Worm (Caenorhabditis elegans) whole organism, L1 larva: ENCODE results near the gene str-177.

Experiments
- C04F5.9 ChIP-seq: sonication (generic microtip); optimal IDR thresholded peaks from 2 replicates; lab custom pipeline; 2016; ENCODE audit warnings: missing genetic modification characterization, missing compliant biosample characterization
- C16A3.4 ChIP-seq: fragments of 150-350 bp; optimal IDR thresholded peaks from 2 replicates; lab custom pipeline; 2014; ENCODE audit warnings: missing biosample characterization, missing genetic modification characterization
- C34B4.2 ChIP-seq: sonication (generic microtip); optimal IDR thresholded peaks from 2 replicates; lab custom pipeline; 2017; ENCODE audit warnings: mild to moderate bottlenecking, missing genetic modification characterization, missing compliant biosample characterization
- Y116A8C.19 ChIP-seq: sonication (generic microtip); optimal IDR thresholded peaks from 2 replicates; lab custom pipeline; 2016; ENCODE audit warnings: missing compliant biosample characterization, missing genetic modification characterization, borderline replicate concordance
- aha-1 ChIP-seq: fragments of 150-350 bp; optimal IDR thresholded peaks from 2 replicates; lab custom pipeline; 2014; ENCODE audit warnings: missing biosample characterization, missing genetic modification characterization
- alr-1 ChIP-seq: fragments of 200-800 bp; sonication (Bioruptor generic); optimal IDR thresholded peaks from 2 replicates; lab custom pipeline; 2018; ENCODE audit warnings: borderline replicate concordance, mild to moderate bottlenecking, missing genetic modification characterization, missing compliant biosample characterization
- aly-2 ChIP-seq: fragments of 150-350 bp; optimal IDR thresholded peaks from 2 replicates; lab custom pipeline; 2014; ENCODE audit warnings: missing biosample characterization, missing genetic modification characterization
- ama-1 ChIP-seq: fragments of 150-350 bp; optimal IDR thresholded peaks from 2 replicates; lab custom pipeline; 2014
- blmp-1 ChIP-seq: fragments of 150-350 bp; optimal IDR thresholded peaks from 2 replicates; lab custom pipeline; 2014; ENCODE audit warnings: missing biosample characterization, missing genetic modification characterization
- ceh-63 ChIP-seq: fragments of 200-800 bp; sonication (Bioruptor generic); optimal IDR thresholded peaks from 2 replicates; lab custom pipeline; 2018; ENCODE audit warnings: mild to moderate bottlenecking, missing genetic modification characterization, missing compliant biosample characterization
- ceh-88 ChIP-seq: fragments of 200-800 bp; sonication (Bioruptor generic); IDR thresholded peaks from 2 replicates; pipeline ENCODE4 v1.3.6; 2022; ENCODE audit warnings: missing genetic modification characterization, missing compliant biosample characterization
- ceh-90 ChIP-seq: sonication (generic microtip); optimal IDR thresholded peaks from 2 replicates; lab custom pipeline; 2016; ENCODE audit warnings: missing genetic modification characterization, missing compliant biosample characterization
- ces-1 ChIP-seq: fragments of 150-350 bp; optimal IDR thresholded peaks from 2 replicates; lab custom pipeline; 2014; ENCODE audit warnings: missing biosample characterization, missing genetic modification reagents, missing genetic modification characterization
- dpl-1 ChIP-seq, 3 experiments: fragments of 150-350 bp in 2 of 3; sonication (generic microtip) in 1 of 3; optimal IDR thresholded peaks; 2 replicates each; lab custom pipeline; 2014 to 2017; ENCODE audit warnings: missing biosample characterization in 3 of 3, missing genetic modification characterization in 3 of 3, missing genetic modification reagents in 3 of 3
- dsc-1 ChIP-seq: sonication (generic microtip); optimal IDR thresholded peaks from 2 replicates; lab custom pipeline; 2016; ENCODE audit warnings: mild to moderate bottlenecking, missing genetic modification characterization, missing compliant biosample characterization
- efl-1 ChIP-seq, 4 experiments: fragments of 150-350 bp; optimal IDR thresholded peaks in 3 of 4; peaks in 1 of 4; 1 replicate in 1 of 4; 2 replicates in 3 of 4; lab custom pipeline; 2014; ENCODE audit warnings: missing biosample characterization in 2 of 4, missing genetic modification characterization in 2 of 4, missing genetic modification reagents in 2 of 4
- efl-3 ChIP-seq: fragments of 200-800 bp; sonication (Bioruptor generic); optimal IDR thresholded peaks from 2 replicates; lab custom pipeline; 2018; ENCODE audit warnings: mild to moderate bottlenecking, missing genetic modification characterization, missing compliant biosample characterization
- elt-2 ChIP-seq: sonication (generic microtip); optimal IDR thresholded peaks from 2 replicates; lab custom pipeline; 2016; ENCODE audit warnings: missing genetic modification characterization, mild to moderate bottlenecking, inconsistent platforms, missing compliant biosample characterization, missing genetic modification reagents
- fkh-10 ChIP-seq: sonication (generic microtip); optimal IDR thresholded peaks from 2 replicates; lab custom pipeline; 2017; ENCODE audit warnings: missing biosample characterization, missing genetic modification reagents, missing genetic modification characterization
- fkh-4 ChIP-seq: sonication (generic microtip); optimal IDR thresholded peaks from 2 replicates; lab custom pipeline; 2016; ENCODE audit warnings: missing compliant biosample characterization, missing genetic modification characterization, borderline replicate concordance
- fos-1 ChIP-seq: fragments of 150-350 bp; optimal IDR thresholded peaks from 2 replicates; lab custom pipeline; 2014; ENCODE audit warnings: missing biosample characterization, missing genetic modification characterization
- hpl-2 ChIP-seq: fragments of 150-350 bp; optimal IDR thresholded peaks from 2 replicates; lab custom pipeline; 2014; ENCODE audit warnings: missing biosample characterization, missing genetic modification reagents, missing genetic modification characterization
- irx-1 ChIP-seq: sonication (generic microtip); optimal IDR thresholded peaks from 2 replicates; lab custom pipeline; 2016; ENCODE audit warnings: missing genetic modification characterization, missing compliant biosample characterization
- isw-1 ChIP-seq: fragments of 200-800 bp; sonication (Bioruptor generic); IDR thresholded peaks from 2 replicates; pipeline ENCODE4 v1.3.6; 2022; ENCODE audit warnings: missing genetic modification characterization, missing compliant biosample characterization
- lin-14 ChIP-seq: fragments of 200-800 bp; sonication (Bioruptor generic); optimal IDR thresholded peaks from 2 replicates; lab custom pipeline; 2018; ENCODE audit warnings: mild to moderate bottlenecking, missing genetic modification characterization, moderate library complexity, missing compliant biosample characterization
- lin-15B ChIP-seq: fragments of 150-350 bp; sonication (generic microtip); optimal IDR thresholded peaks from 3 replicates; lab custom pipeline; 2014; ENCODE audit warnings: missing biosample characterization, missing genetic modification characterization
- lin-39 ChIP-seq: fragments of 150-350 bp; optimal IDR thresholded peaks from 2 replicates; lab custom pipeline; 2014; ENCODE audit warnings: missing biosample characterization, missing genetic modification reagents, missing genetic modification characterization
- lsy-2 ChIP-seq, 2 experiments: fragments of 150-350 bp; optimal IDR thresholded peaks; 2 replicates each; lab custom pipeline; 2014; ENCODE audit warnings: missing biosample characterization in 2 of 2, missing genetic modification characterization in 2 of 2
- mab-9 ChIP-seq: fragments of 200-800 bp; sonication (Bioruptor generic); IDR thresholded peaks from 2 replicates; pipeline ENCODE4 v1.3.6; 2022; ENCODE audit warnings: missing genetic modification reagents, missing genetic modification characterization, missing compliant biosample characterization
- mdl-1 ChIP-seq, 2 experiments: fragments of 150-350 bp; optimal IDR thresholded peaks; 2 replicates each; lab custom pipeline; 2014 to 2017; ENCODE audit warnings: missing biosample characterization in 2 of 2, missing genetic modification characterization in 2 of 2, inconsistent platforms in 1 of 2
- mef-2 ChIP-seq: fragments of 150-350 bp; optimal IDR thresholded peaks from 2 replicates; lab custom pipeline; 2014; ENCODE audit warnings: missing biosample characterization, missing genetic modification characterization
- mep-1 ChIP-seq: fragments of 150-350 bp; optimal IDR thresholded peaks from 2 replicates; lab custom pipeline; 2014; ENCODE audit warnings: missing biosample characterization, missing genetic modification characterization
- nhr-11 ChIP-seq: fragments of 150-350 bp; optimal IDR thresholded peaks from 2 replicates; lab custom pipeline; 2014; ENCODE audit warnings: missing biosample characterization, missing genetic modification characterization
- nhr-12 ChIP-seq: sonication (generic microtip); optimal IDR thresholded peaks from 2 replicates; lab custom pipeline; 2017; ENCODE audit warnings: missing biosample characterization, missing genetic modification characterization
- nhr-19 ChIP-seq: fragments of 200-800 bp; sonication (Bioruptor generic); conservative IDR thresholded peaks from 2 replicates; pipeline ENCODE4 v1.3.6; 2022; ENCODE audit warnings: missing genetic modification characterization, missing compliant biosample characterization
- nhr-20 ChIP-seq: sonication (generic microtip); optimal IDR thresholded peaks from 2 replicates; lab custom pipeline; 2016; ENCODE audit warnings: mild to moderate bottlenecking, missing genetic modification characterization, missing compliant biosample characterization
- nhr-28 ChIP-seq: fragments of 150-350 bp; optimal IDR thresholded peaks from 2 replicates; lab custom pipeline; 2014; ENCODE audit warnings: missing biosample characterization, missing genetic modification characterization
- nhr-84 ChIP-seq: sonication (generic microtip); optimal IDR thresholded peaks from 2 replicates; lab custom pipeline; 2017; ENCODE audit warnings: missing biosample characterization, missing genetic modification characterization
- pag-3 ChIP-seq: sonication (generic microtip); optimal IDR thresholded peaks from 2 replicates; lab custom pipeline; 2017; ENCODE audit warnings: missing genetic modification characterization, mild to moderate bottlenecking, missing compliant biosample characterization, antibody characterized with exemption, borderline replicate concordance; ENCODE audit not compliant: insufficient read depth
- pax-3 ChIP-seq: fragments of 200-800 bp; sonication (Bioruptor generic); optimal IDR thresholded peaks from 2 replicates; lab custom pipeline; 2018; ENCODE audit warnings: mild to moderate bottlenecking, missing genetic modification characterization, moderate library complexity, missing compliant biosample characterization
- pqm-1 ChIP-seq: sonication (generic microtip); optimal IDR thresholded peaks from 3 replicates; lab custom pipeline; 2017; ENCODE audit warnings: missing biosample characterization, missing genetic modification characterization
- rnt-1 ChIP-seq: sonication (generic microtip); optimal IDR thresholded peaks from 2 replicates; lab custom pipeline; 2016; ENCODE audit warnings: mild to moderate bottlenecking, missing genetic modification characterization, moderate library complexity, missing compliant biosample characterization
- skn-1 ChIP-seq: fragments of 150-350 bp; optimal IDR thresholded peaks from 2 replicates; lab custom pipeline; 2014; ENCODE audit warnings: missing biosample characterization, missing genetic modification characterization
- snpc-4 ChIP-seq: fragments of 150-350 bp; optimal IDR thresholded peaks from 2 replicates; lab custom pipeline; 2014; ENCODE audit warnings: missing biosample characterization, missing genetic modification characterization
- snu-23 ChIP-seq: sonication (generic microtip); optimal IDR thresholded peaks from 2 replicates; lab custom pipeline; 2016; ENCODE audit warnings: missing genetic modification characterization, missing compliant biosample characterization
- sup-37 ChIP-seq: fragments of 200-800 bp; sonication (Bioruptor generic); optimal IDR thresholded peaks from 2 replicates; lab custom pipeline; 2018; ENCODE audit warnings: mild to moderate bottlenecking, missing genetic modification characterization, missing compliant biosample characterization
- swsn-7 ChIP-seq: sonication (generic microtip); optimal IDR thresholded peaks from 2 replicates; lab custom pipeline; 2016; ENCODE audit warnings: missing genetic modification characterization, missing compliant biosample characterization
- tlp-1 ChIP-seq: fragments of 150-350 bp; optimal IDR thresholded peaks from 2 replicates; lab custom pipeline; 2014; ENCODE audit warnings: missing biosample characterization, missing genetic modification characterization
- unc-130 ChIP-seq: fragments of 150-350 bp; optimal IDR thresholded peaks from 2 replicates; lab custom pipeline; 2017; ENCODE audit warnings: missing biosample characterization, missing genetic modification characterization, inconsistent platforms
- unc-30 ChIP-seq: sonication (generic microtip); optimal IDR thresholded peaks from 2 replicates; lab custom pipeline; 2017; ENCODE audit warnings: missing biosample characterization, missing genetic modification characterization
- unc-86 ChIP-seq: sonication (generic microtip); optimal IDR thresholded peaks from 2 replicates; lab custom pipeline; 2016; ENCODE audit warnings: missing genetic modification characterization, missing compliant biosample characterization
- unc-98 ChIP-seq: fragments of 200-800 bp; sonication (Bioruptor generic); IDR thresholded peaks from 2 replicates; pipeline ENCODE4 v1.3.6; 2022; ENCODE audit warnings: missing genetic modification characterization, missing compliant biosample characterization
- zag-1 ChIP-seq: fragments of 150-350 bp; optimal IDR thresholded peaks from 2 replicates; lab custom pipeline; 2014; ENCODE audit warnings: missing biosample characterization, missing genetic modification characterization
- ztf-11 ChIP-seq, 2 experiments: sonication (generic microtip); optimal IDR thresholded peaks; 2 replicates each; lab custom pipeline; 2016 to 2017; ENCODE audit warnings: missing genetic modification characterization in 2 of 2, missing biosample characterization in 1 of 2, missing compliant biosample characterization in 1 of 2
- ztf-4 ChIP-seq: fragments of 150-350 bp; optimal IDR thresholded peaks from 2 replicates; lab custom pipeline; 2014; ENCODE audit warnings: missing biosample characterization, missing genetic modification characterization

The str-177 gene

ce11 chrV:9163897-9164296 lies 34.9 kb downstream of the str-177 start (continued):
- TF ChIP-seq efl-3 (GFP tag; lab: Kevin White, UChicago), result no peak
- TF ChIP-seq dpl-1 (GFP tag; optimal IDR thresholded peaks at IDR 0.05; lab: Kevin White, UChicago), result no peak
- no peak for TF ChIP-seq sup-37 (GFP tag; lab: Kevin White, UChicago)
- no peak for TF ChIP-seq ceh-88 (GFP tag; lab: Robert Waterston, UW)
- no peak for TF ChIP-seq unc-86 (tag; lab: Kevin White, UChicago)
- TF ChIP-seq nhr-20 (tag; lab: Kevin White, UChicago), result no peak
- no peak for TF ChIP-seq hpl-2 (GFP tag; lab: Kevin White, UChicago)
- no peak for TF ChIP-seq ztf-11 (tag; optimal IDR thresholded peaks at IDR 0.05; lab: Kevin White, UChicago)
- no peak for TF ChIP-seq aha-1
- TF ChIP-seq blmp-1 (tag; lab: Kevin White, UChicago), result no peak
- no peak for TF ChIP-seq alr-1 (tag; lab: Kevin White, UChicago)
- no peak for TF ChIP-seq mab-9
- no peak for TF ChIP-seq nhr-12 (tag; lab: Kevin White, UChicago)
- TF ChIP-seq lsy-2 (tag; optimal IDR thresholded peaks at IDR 0.05; lab: Kevin White, UChicago), result peak in 1 of 2 experiments; percentile 43
- no peak for TF ChIP-seq isw-1 (GFP tag; lab: Robert Waterston, UW)
- TF ChIP-seq zag-1 (tag; lab: Kevin White, UChicago), result no peak
- no peak for TF ChIP-seq irx-1
- TF ChIP-seq aly-2 (tag; lab: Kevin White, UChicago), result peak; percentile 54
- no peak for TF ChIP-seq unc-130 (tag; lab: Kevin White, UChicago)
- TF ChIP-seq snpc-4 (tag; lab: Kevin White, UChicago), result no peak
- TF ChIP-seq mef-2 (tag; lab: Kevin White, UChicago), result no peak
- no peak for TF ChIP-seq pax-3
- TF ChIP-seq ceh-63, result no peak
- no peak for TF ChIP-seq nhr-11 (tag; lab: Kevin White, UChicago)
- TF ChIP-seq nhr-19 (GFP tag; lab: Robert Waterston, UW), result 0 out of 2 replicates have a peak, but pooled peaks have one; percentile 5
- TF ChIP-seq fkh-4 (tag; lab: Kevin White, UChicago), result no peak
- TF ChIP-seq lin-15B (tag; lab: Kevin White, UChicago), result no peak
- TF ChIP-seq lin-14, result peak; percentile 6
- TF ChIP-seq rnt-1 (tag; lab: Kevin White, UChicago), result no peak
- TF ChIP-seq ztf-4, result no peak
- TF ChIP-seq nhr-84 (tag; lab: Kevin White, UChicago), result no peak
- peak in 1 of 2 experiments; percentile 11 for TF ChIP-seq efl-1 (optimal IDR thresholded peaks at IDR 0.05; lab: Kevin White, UChicago)
- no peak for TF ChIP-seq efl-1 (GFP tag; optimal IDR thresholded peaks at IDR 0.05 in 1 of 2; lab: Kevin White, UChicago)
- TF ChIP-seq fos-1 (tag; lab: Kevin White, UChicago), result no peak
- TF ChIP-seq unc-30 (tag; lab: Kevin White, UChicago), result no peak
- no peak for TF ChIP-seq unc-98 (GFP tag; lab: Robert Waterston, UW)
- TF ChIP-seq fkh-10, result no peak
- TF ChIP-seq snu-23 (GFP tag; lab: Kevin White, UChicago), result no peak
- no peak for TF ChIP-seq swsn-7 (tag; lab: Kevin White, UChicago)
- no peak for TF ChIP-seq pqm-1 (tag; lab: Kevin White, UChicago)
- no peak for TF ChIP-seq lin-39
- no peak for TF ChIP-seq C16A3.4 (tag; lab: Kevin White, UChicago)
- TF ChIP-seq C34B4.2 (tag; lab: Kevin White, UChicago), result no peak
- no peak for TF ChIP-seq skn-1
- TF ChIP-seq ceh-90 (tag; lab: Kevin White, UChicago), result no peak
- no peak for TF ChIP-seq mdl-1 (tag; optimal IDR thresholded peaks at IDR 0.05; lab: Kevin White, UChicago)
- TF ChIP-seq mep-1 (tag; lab: Kevin White, UChicago), result no peak
- TF ChIP-seq C04F5.9, result no peak
- TF ChIP-seq dsc-1 (tag; lab: Kevin White, UChicago), result no peak
- TF ChIP-seq nhr-28 (tag; lab: Kevin White, UChicago), result no peak
- no peak for TF ChIP-seq Y116A8C.19
- TF ChIP-seq elt-2 (tag; lab: Kevin White, UChicago), result no peak
- no peak for TF ChIP-seq tlp-1 (tag; lab: Kevin White, UChicago)
- peak; percentile 73 for TF ChIP-seq ama-1 (lab: Kevin White, UChicago)
- TF ChIP-seq ces-1, result no peak
- TF ChIP-seq pag-3 (tag; lab: Kevin White, UChicago), result no peak
